Worm (Caenorhabditis elegans): ENCODE data around the gene AH9.1.
A peak's percentile ranks its signal among the peaks of the same experiment; 100 is the strongest.

AH9.1 gene

DNA sequence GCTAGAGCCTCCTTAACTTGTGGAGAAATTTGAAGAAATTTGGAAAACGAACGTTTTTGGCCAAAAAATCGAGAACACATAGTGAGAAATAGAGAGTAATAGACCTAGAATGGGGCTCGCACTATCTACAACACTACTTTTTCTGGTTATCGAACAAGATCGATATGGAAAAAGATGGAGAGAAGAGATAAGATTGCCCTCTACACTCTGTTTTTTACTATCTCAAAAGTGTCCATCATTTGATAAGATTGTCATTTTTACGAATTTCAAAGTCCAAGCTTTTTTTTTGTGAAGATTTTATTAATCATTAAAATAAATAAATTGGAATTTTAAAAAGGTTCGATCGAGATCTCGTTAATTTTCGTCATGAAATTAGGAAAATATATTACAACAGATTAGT is 43.0 kb downstream of the AH9.1 start, which contains the start of gene T24C12.3 (continued):
- peak; percentile 47 for TF ChIP-seq dve-1 (tag; optimal IDR thresholded peaks at IDR 0.05; ENCODE audit: insufficient read depth)
- TF ChIP-seq nhr-48 (tag; optimal IDR thresholded peaks at IDR 0.05): no peak
- TF ChIP-seq nhr-77 (tag; optimal IDR thresholded peaks at IDR 0.05): peak; percentile 16
- no peak for TF ChIP-seq nhr-41 (GFP tag; IDR thresholded peaks at IDR 0.05)
- TF ChIP-seq dpl-1 (GFP tag; optimal IDR thresholded peaks at IDR 0.05): no peak
- no peak for TF ChIP-seq madf-9 (GFP tag; conservative IDR thresholded peaks at IDR 0.05)
- TF ChIP-seq unc-39 (tag; optimal IDR thresholded peaks at IDR 0.05): no peak
- TF ChIP-seq ceh-32 (tag; optimal IDR thresholded peaks at IDR 0.05; ENCODE audit: poor library complexity): no peak

DNA sequence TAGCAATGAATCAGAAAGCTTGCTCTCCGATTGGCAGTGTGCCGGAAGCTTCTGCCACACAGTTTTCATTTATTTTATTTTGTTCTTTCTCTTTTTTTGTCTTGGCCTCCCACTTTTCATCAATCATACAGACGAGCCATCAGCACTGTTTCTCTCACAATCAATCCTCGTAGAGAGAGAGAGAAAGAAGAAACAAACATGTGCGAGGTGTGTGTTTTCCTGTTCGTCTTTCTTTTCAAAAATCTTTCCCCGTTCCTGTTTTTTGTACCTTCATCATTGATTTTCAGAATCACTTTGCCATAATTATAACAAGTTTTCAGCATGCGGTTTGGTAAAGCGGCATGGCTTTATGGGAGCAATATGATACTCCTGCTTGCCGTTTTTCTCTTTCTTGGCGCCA is 47.7 kb downstream of the AH9.1 start, which contains the start of gene T24C12.1:
Gene T24C12.1 (plus strand): TSS at position 301 of the 400 bp plus-strand sequence.
- TF ChIP-seq Y48G9A.11 (GFP tag; IDR thresholded peaks at IDR 0.05): no peak
- TF ChIP-seq ztf-11 (tag; optimal IDR thresholded peaks at IDR 0.05): no peak
- no peak for TF ChIP-seq aha-1 (tag)
- TF ChIP-seq dpl-1 (GFP tag; optimal IDR thresholded peaks at IDR 0.05): no peak
- no peak for TF ChIP-seq spr-1 (tag; optimal IDR thresholded peaks at IDR 0.05)
- no peak for TF ChIP-seq nhr-102 (tag; optimal IDR thresholded peaks at IDR 0.05)
- no peak for TF ChIP-seq ceh-82 (tag; optimal IDR thresholded peaks at IDR 0.05)
- no peak for TF ChIP-seq Y5F2A.4 (GFP tag; optimal IDR thresholded peaks at IDR 0.05)
- no peak for TF ChIP-seq nhr-28 (tag; optimal IDR thresholded peaks at IDR 0.05)
- no peak for TF ChIP-seq F26F4.8 (GFP tag; conservative IDR thresholded peaks at IDR 0.05)
- TF ChIP-seq ceh-28 (tag; optimal IDR thresholded peaks at IDR 0.05): no peak
- no peak for TF ChIP-seq saeg-2 (GFP tag; IDR thresholded peaks at IDR 0.05)

DNA sequence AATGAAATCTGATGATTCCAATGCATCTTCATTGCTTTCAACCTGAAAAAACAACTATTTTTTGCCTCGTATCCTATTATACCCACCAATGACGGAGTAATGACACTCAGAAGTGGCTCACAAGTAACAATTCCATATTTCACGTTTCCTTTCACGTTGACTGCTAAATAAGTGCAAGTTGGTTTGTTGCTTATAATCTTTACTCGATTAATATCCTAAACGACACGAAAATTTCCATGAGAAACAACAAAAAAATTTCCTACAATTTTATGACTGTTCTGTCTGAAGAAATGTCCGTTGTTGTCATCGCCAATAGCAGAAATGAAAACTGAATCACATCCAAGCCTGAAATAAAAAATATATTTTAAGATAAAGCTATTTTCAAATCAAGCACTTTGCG is 49.4 kb downstream of the AH9.1 start:
- no peak for TF ChIP-seq Y75B8A.6 (GFP tag; IDR thresholded peaks at IDR 0.05)
- no peak for TF ChIP-seq daf-12 (tag; optimal IDR thresholded peaks at IDR 0.05)
- TF ChIP-seq mdl-1 (tag; optimal IDR thresholded peaks at IDR 0.05): no peak
- TF ChIP-seq ceh-28 (tag; optimal IDR thresholded peaks at IDR 0.05): no peak
- no peak for TF ChIP-seq R02D3.7 (tag; optimal IDR thresholded peaks at IDR 0.05)
